Worm (Caenorhabditis elegans): ENCODE results near the gene F22B8.3.

F22B8.3 gene

ce11 chrV:16127401-16127800, 36.6 kb downstream of the F22B8.3 start, which contains the start of gene fbxa-143:
Gene fbxa-143 (minus strand): TSS chrV:16127501.
- TF ChIP-seq hif-1 (tag; optimal IDR thresholded peaks at IDR 0.05): no peak
- no peak for TF ChIP-seq zfp-3 (GFP tag; conservative IDR thresholded peaks at IDR 0.05)
- TF ChIP-seq daf-8 (GFP tag; IDR thresholded peaks at IDR 0.05): no peak
- TF ChIP-seq nhr-111 (GFP tag; optimal IDR thresholded peaks at IDR 0.05): no peak
- TF ChIP-seq nhr-28 (tag; optimal IDR thresholded peaks at IDR 0.05): peak; percentile 48
- TF ChIP-seq vab-7 (GFP tag; IDR thresholded peaks at IDR 0.05): no peak

- TF ChIP-seq lin-29 (GFP tag; IDR thresholded peaks at IDR 0.05) (no peak), duxl-1 (tag; optimal IDR thresholded peaks at IDR 0.05; ENCODE audit: poor library complexity) (no peak), dve-1 (tag; optimal IDR thresholded peaks at IDR 0.05; ENCODE audit: insufficient read depth) (peak; percentile 38), hlh-11 (tag; optimal IDR thresholded peaks at IDR 0.05) (no peak), Y75B8A.6 (GFP tag; IDR thresholded peaks at IDR 0.05) (no peak), lin-13 (GFP tag; optimal IDR thresholded peaks at IDR 0.05) (no peak), daf-16 (GFP tag; optimal IDR thresholded peaks at IDR 0.05) (no peak), daf-16 (tag; optimal IDR thresholded peaks at IDR 0.05) (peak; percentile 38), pqm-1 (tag; optimal IDR thresholded peaks at IDR 0.05) (peak; percentile 78)
These were observed 38.3 kb downstream of the F22B8.3 start for ce11 chrV:16129116-16129515.

ce11 chrV:16131249-16131648, 40.5 kb downstream of the F22B8.3 start, which contains the start of gene fbxa-142:
Gene fbxa-142 (minus strand): TSS chrV:16131349.
- no peak for TF ChIP-seq lir-3 (tag; optimal IDR thresholded peaks at IDR 0.05)
- TF ChIP-seq unc-62 (GFP tag; optimal IDR thresholded peaks at IDR 0.05 in 1 of 2): peak in 1 of 2 experiments; percentile 27
- no peak for TF ChIP-seq unc-62 (tag; optimal IDR thresholded peaks at IDR 0.05)

ce11 chrV:16132215-16132614, 41.4 kb downstream of the F22B8.3 start:
- peak in 1 of 2 experiments; percentile 7 for TF ChIP-seq unc-62 (GFP tag; optimal IDR thresholded peaks at IDR 0.05 in 1 of 2)
- TF ChIP-seq unc-62 (tag; optimal IDR thresholded peaks at IDR 0.05): no peak
- no peak for TF ChIP-seq lim-7 (GFP tag; IDR thresholded peaks at IDR 0.05)

ce11 chrV:16132705-16133104, 41.9 kb downstream of the F22B8.3 start, which contains the start of gene fbxa-144:
Gene fbxa-144 (minus strand): TSS chrV:16132805.
- no peak for TF ChIP-seq nhr-11 (tag; optimal IDR thresholded peaks at IDR 0.05)
- no peak for TF ChIP-seq tra-1 (GFP tag; IDR thresholded peaks at IDR 0.05)
- TF ChIP-seq nhr-102 (tag; optimal IDR thresholded peaks at IDR 0.05): no peak
- no peak for TF ChIP-seq dmd-6 (GFP tag; IDR thresholded peaks at IDR 0.05)
- no peak for TF ChIP-seq rbr-2 (tag; optimal IDR thresholded peaks at IDR 0.05)
- TF ChIP-seq ceh-28 (tag; optimal IDR thresholded peaks at IDR 0.05): no peak
- no peak for TF ChIP-seq zip-11 (GFP tag; IDR thresholded peaks at IDR 0.05)
- no peak for TF ChIP-seq lin-1 (GFP tag; IDR thresholded peaks at IDR 0.05)
- no peak for TF ChIP-seq ceh-32 (tag; optimal IDR thresholded peaks at IDR 0.05; ENCODE audit: poor library complexity)
- TF ChIP-seq Y48G9A.11 (GFP tag; IDR thresholded peaks at IDR 0.05): no peak
- no peak for TF ChIP-seq ztf-11 (tag; optimal IDR thresholded peaks at IDR 0.05)
- TF ChIP-seq hmg-1.1 (GFP tag; IDR thresholded peaks at IDR 0.05): no peak
- no peak for TF ChIP-seq mep-1 (tag; optimal IDR thresholded peaks at IDR 0.05)

- no peak for TF ChIP-seq nhr-76 (tag; optimal IDR thresholded peaks at IDR 0.05)
- no peak for TF ChIP-seq attf-4 (tag; optimal IDR thresholded peaks at IDR 0.05)
- TF ChIP-seq ces-1 (GFP tag; optimal IDR thresholded peaks at IDR 0.05): no peak
- TF ChIP-seq dve-1 (tag; optimal IDR thresholded peaks at IDR 0.05; ENCODE audit: insufficient read depth): no peak
- no peak for TF ChIP-seq T26A8.4 (GFP tag; IDR thresholded peaks at IDR 0.05)
- no peak for TF ChIP-seq nhr-48 (tag; optimal IDR thresholded peaks at IDR 0.05)
- no peak for TF ChIP-seq ceh-32 (tag; optimal IDR thresholded peaks at IDR 0.05; ENCODE audit: poor library complexity)
- no peak for TF ChIP-seq cey-2 (tag; optimal IDR thresholded peaks at IDR 0.05; ENCODE audit: borderline replicate concordance, insufficient read depth)
- no peak for TF ChIP-seq hif-1 (tag; optimal IDR thresholded peaks at IDR 0.05)
- TF ChIP-seq tra-1 (GFP tag; IDR thresholded peaks at IDR 0.05): no peak
- TF ChIP-seq mep-1 (tag; optimal IDR thresholded peaks at IDR 0.05): no peak
- TF ChIP-seq egl-27 (tag; optimal IDR thresholded peaks at IDR 0.05): no peak
- no peak for TF ChIP-seq madf-9 (GFP tag; conservative IDR thresholded peaks at IDR 0.05)
These were observed 46.3 kb downstream of the F22B8.3 start, which contains the start of gene F44G3.7 for ce11 chrV:16137043-16137442. Gene F44G3.7 (minus strand): TSS chrV:16137143.

Measured in whole organism, L4 larva.